Fruit fly (Drosophila melanogaster): Measurements from ENCODE around the gene Ns3.
A peak's percentile ranks its signal among the peaks of the same experiment; 100 is the strongest.

Ns3 gene

dm6 chrX:1464033-1464432 lies at the start of gene Ns3 (continued):
- TF ChIP-seq CG4820 (GFP tag; optimal IDR thresholded peaks at IDR 0.05) (no peak), zf30C (GFP tag; optimal IDR thresholded peaks at IDR 0.05) (no peak), HmgZ (tag; optimal IDR thresholded peaks at IDR 0.05) (peak; percentile 51), CG33213 (GFP tag; optimal IDR thresholded peaks at IDR 0.05) (peak; percentile 5), CG10366 (GFP tag; IDR thresholded peaks at IDR 0.05) (no peak), Oaz (GFP tag; IDR thresholded peaks at IDR 0.05) (no peak), Xbp1 (GFP tag; optimal IDR thresholded peaks at IDR 0.05) (no peak), CG10565 (GFP tag; optimal IDR thresholded peaks at IDR 0.05) (no peak), MBD-R2 (GFP tag; IDR thresholded peaks at IDR 0.05) (peak; percentile 70), Med (GFP tag) (peak; percentile 52), lab (GFP tag; optimal IDR thresholded peaks at IDR 0.05) (no peak), CG13894 (tag; optimal IDR thresholded peaks at IDR 0.05) (no peak), sob (GFP tag; IDR thresholded peaks at IDR 0.05) (no peak), Xrp1 (GFP tag; IDR thresholded peaks at IDR 0.05) (no peak), slou (GFP tag; optimal IDR thresholded peaks at IDR 0.05) (no peak), zfh2 (GFP tag; optimal IDR thresholded peaks at IDR 0.05) (no peak), Chrac-16 (GFP tag; optimal IDR thresholded peaks at IDR 0.05) (no peak), CG34376 (GFP tag; optimal IDR thresholded peaks at IDR 0.05) (no peak), Mad (GFP tag; optimal IDR thresholded peaks at IDR 0.05) (no peak), slbo (GFP tag; IDR thresholded peaks at IDR 0.05) (no peak), nmo (GFP tag; optimal IDR thresholded peaks at IDR 0.05) (no peak), CG11093 (GFP tag; IDR thresholded peaks at IDR 0.05) (no peak), pfk (GFP tag; optimal IDR thresholded peaks at IDR 0.05) (no peak), CG34224 (GFP tag; IDR thresholded peaks at IDR 0.05; ENCODE audit: partially characterized antibody) (peak; percentile 91), stc (GFP tag; IDR thresholded peaks at IDR 0.05) (no peak), gsb (GFP tag; IDR thresholded peaks at IDR 0.05) (no peak), Sox100B (GFP tag; optimal IDR thresholded peaks at IDR 0.05) (no peak), CG2889 (GFP tag; IDR thresholded peaks at IDR 0.05) (no peak), Dll (GFP tag; IDR thresholded peaks at IDR 0.05; ENCODE audit: partially characterized antibody) (peak; percentile 85), unc-4 (GFP tag; IDR thresholded peaks at IDR 0.05; ENCODE audit: partially characterized antibody) (peak; percentile 86), Lhr (GFP tag; optimal IDR thresholded peaks at IDR 0.05) (no peak), trem (tag; optimal IDR thresholded peaks at IDR 0.05) (peak; percentile 64), fd64A (GFP tag; optimal IDR thresholded peaks at IDR 0.05) (no peak), Lpt (GFP tag; optimal IDR thresholded peaks at IDR 0.05) (no peak), CG6791 (GFP tag; IDR thresholded peaks at IDR 0.05; ENCODE audit: partially characterized antibody) (peak; percentile 91), CG10321 (GFP tag; IDR thresholded peaks at IDR 0.05) (no peak), CG9932 (GFP tag; IDR thresholded peaks at IDR 0.05) (no peak), bab2 (GFP tag; optimal IDR thresholded peaks at IDR 0.05) (no peak), ems (GFP tag; optimal IDR thresholded peaks at IDR 0.05) (no peak), CG6813 (GFP tag; optimal IDR thresholded peaks at IDR 0.05) (no peak), Taf1 (GFP tag; IDR thresholded peaks at IDR 0.05) (no peak), knrl (GFP tag; IDR thresholded peaks at IDR 0.05; ENCODE audit: partially characterized antibody) (peak; percentile 71; the same call in 2 of the 3 replicates), lov (optimal IDR thresholded peaks at IDR 0.05) (no peak), lov (GFP tag; IDR thresholded peaks at IDR 0.05) (no peak), Atf6 (GFP tag; IDR thresholded peaks at IDR 0.05) (no peak), sim (GFP tag; IDR thresholded peaks at IDR 0.05) (no peak), CG18262 (tag; optimal IDR thresholded peaks at IDR 0.05) (no peak), Max (GFP tag; optimal IDR thresholded peaks at IDR 0.05) (peak; percentile 72), hth (optimal IDR thresholded peaks at IDR 0.05) (no peak), exex (tag; optimal IDR thresholded peaks at IDR 0.05) (no peak), CG6654 (GFP tag; optimal IDR thresholded peaks at IDR 0.05) (no peak), CG14860 (GFP tag; IDR thresholded peaks at IDR 0.05; ENCODE audit: partially characterized antibody) (peak; percentile 84), Ptx1 (GFP tag; IDR thresholded peaks at IDR 0.05) (no peak)

Measured in whole organism, embryonic.